Worm (Caenorhabditis elegans) whole organism, L3 larva: ENCODE measurements around the gene R09H10.5.
A peak's percentile ranks its signal among the peaks of the same experiment; 100 is the strongest.

Experiments used
- aly-2 ChIP-seq: fragments of 150-350 bp; optimal IDR thresholded peaks from 2 replicates; lab custom pipeline; 2014; ENCODE audit warnings: missing biosample characterization, missing genetic modification characterization
- ama-1 ChIP-seq: fragments of 150-350 bp; optimal IDR thresholded peaks from 2 replicates; lab custom pipeline; 2018
- ceh-28 ChIP-seq: fragments of 150-350 bp; optimal IDR thresholded peaks from 2 replicates; lab custom pipeline; 2014; ENCODE audit warnings: missing biosample characterization, missing genetic modification reagents, missing genetic modification characterization
- ceh-82 ChIP-seq: fragments of 150-350 bp; optimal IDR thresholded peaks from 2 replicates; lab custom pipeline; 2014; ENCODE audit warnings: missing biosample characterization, missing genetic modification characterization
- egl-27 ChIP-seq: sonication (generic microtip); optimal IDR thresholded peaks from 4 replicates; lab custom pipeline; 2017; ENCODE audit warnings: missing biosample characterization, missing genetic modification reagents, missing genetic modification characterization
- elt-2 ChIP-seq: sonication (generic microtip); optimal IDR thresholded peaks from 2 replicates; lab custom pipeline; 2016; ENCODE audit warnings: missing genetic modification reagents, mild to moderate bottlenecking, missing genetic modification characterization, missing compliant biosample characterization
- elt-3 ChIP-seq, 3 experiments: fragments of 150-350 bp in 1 of 3; sonication (generic microtip) in 2 of 3; optimal IDR thresholded peaks; 2 replicates in 2 of 3; 4 replicates in 1 of 3; lab custom pipeline; 2014 to 2017; ENCODE audit warnings: missing biosample characterization in 3 of 3, missing genetic modification characterization in 3 of 3
- fkh-10 ChIP-seq: sonication (generic microtip); optimal IDR thresholded peaks from 2 replicates; lab custom pipeline; 2017; ENCODE audit warnings: missing biosample characterization, missing genetic modification reagents, missing genetic modification characterization
- nhr-12 ChIP-seq: fragments of 150-350 bp; optimal IDR thresholded peaks from 2 replicates; lab custom pipeline; 2014; ENCODE audit warnings: missing biosample characterization, missing genetic modification characterization
- nhr-25 ChIP-seq: sonication (generic microtip); optimal IDR thresholded peaks from 2 replicates; lab custom pipeline; 2017; ENCODE audit warnings: missing biosample characterization, missing genetic modification characterization
- nhr-76 ChIP-seq: fragments of 150-350 bp; sonication (generic microtip); optimal IDR thresholded peaks from 5 replicates; lab custom pipeline; 2014; ENCODE audit warnings: missing biosample characterization, missing genetic modification characterization
- nhr-77 ChIP-seq: fragments of 150-350 bp; optimal IDR thresholded peaks from 2 replicates; lab custom pipeline; 2014; ENCODE audit warnings: missing biosample characterization, missing genetic modification characterization
- skn-1 ChIP-seq: fragments of 150-350 bp; optimal IDR thresholded peaks from 2 replicates; lab custom pipeline; 2014; ENCODE audit warnings: missing biosample characterization, missing genetic modification characterization
- ztf-4 ChIP-seq: fragments of 150-350 bp; optimal IDR thresholded peaks from 2 replicates; lab custom pipeline; 2014; ENCODE audit warnings: missing biosample characterization, missing genetic modification characterization

DNA sequence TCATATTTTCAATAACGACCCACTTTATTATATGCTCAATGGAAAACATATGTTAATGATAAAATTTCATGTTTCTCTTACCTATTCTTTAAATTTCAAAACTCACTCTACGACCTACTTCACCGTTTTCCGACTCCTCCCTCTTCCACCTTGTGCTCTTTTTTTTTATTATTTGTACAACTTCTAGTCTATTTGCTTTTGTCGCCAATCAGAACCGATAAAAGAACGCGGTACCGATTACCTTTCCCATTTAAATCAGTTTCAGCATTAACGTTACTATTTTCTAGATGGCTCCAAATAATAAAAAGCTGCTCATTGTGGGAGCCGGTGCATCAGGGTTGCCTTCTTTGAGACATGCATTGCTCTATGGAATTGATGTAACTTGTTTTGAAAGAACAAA is 33.1 kb upstream of the R09H10.5 start, which contains the start of gene fmo-1:
- TF ChIP-seq fkh-10 (GFP tag; lab: Kevin White, UChicago) (no peak), elt-2 (tag; lab: Kevin White, UChicago) (peak; percentile 57), skn-1 (no peak), ceh-28 (tag; lab: Kevin White, UChicago) (no peak), elt-3 (tag; optimal IDR thresholded peaks at IDR 0.05; lab: Kevin White, UChicago) (no peak), aly-2 (tag; lab: Kevin White, UChicago) (no peak), ceh-82 (tag; lab: Kevin White, UChicago) (no peak), nhr-77 (tag; lab: Kevin White, UChicago) (no peak), nhr-12 (tag; lab: Kevin White, UChicago) (no peak), nhr-25 (tag; lab: Kevin White, UChicago) (no peak), egl-27 (no peak), ztf-4 (tag; lab: Kevin White, UChicago) (no peak), nhr-76 (tag; lab: Kevin White, UChicago) (no peak), ama-1 (no peak)
